Fruit fly (Drosophila melanogaster) whole organism, embryonic: ENCODE measurements around the gene CG31883.
A peak's percentile ranks its signal among the peaks of the same experiment; 100 is the strongest.

ENCODE experiments used
- Atf-2 ChIP-seq: fragments of 200-800 bp; sonication (Bioruptor generic); optimal IDR thresholded peaks from 2 replicates; lab custom pipeline; 2016; ENCODE audit warnings: missing biosample characterization, missing genetic modification characterization
- Blimp-1 ChIP-seq: fragments of 200-800 bp; sonication (Bioruptor generic); optimal IDR thresholded peaks from 3 replicates; lab custom pipeline; 2018; ENCODE audit warnings: missing biosample characterization, missing genetic modification characterization, mild to moderate bottlenecking, moderate library complexity, missing genetic modification reagents
- CG15696 ChIP-seq: fragments of 200-800 bp; sonication (Bioruptor generic); optimal IDR thresholded peaks from 2 replicates; lab custom pipeline; 2019; ENCODE audit warnings: missing biosample characterization, mild to moderate bottlenecking, missing genetic modification characterization, moderate library complexity
- CG16863 ChIP-seq: fragments of 200-800 bp; sonication (Bioruptor generic); optimal IDR thresholded peaks from 3 replicates; lab custom pipeline; 2016; ENCODE audit warnings: missing biosample characterization, missing genetic modification characterization
- CG18764 ChIP-seq: fragments of 200-800 bp; sonication (Bioruptor generic); optimal IDR thresholded peaks from 3 replicates; lab custom pipeline; 2016; ENCODE audit warnings: missing biosample characterization, missing genetic modification characterization
- CG2875 ChIP-seq: fragments of 200-800 bp; sonication (Bioruptor generic); optimal IDR thresholded peaks from 2 replicates; lab custom pipeline; 2017; ENCODE audit warnings: missing biosample characterization, mild to moderate bottlenecking, missing genetic modification characterization, missing genetic modification reagents
- CG3065 ChIP-seq: fragments of 200-800 bp; sonication (Bioruptor generic); optimal IDR thresholded peaks from 2 replicates; lab custom pipeline; 2016; ENCODE audit warnings: missing biosample characterization, missing genetic modification characterization
- CG3407 ChIP-seq: fragments of 200-800 bp; sonication (Bioruptor generic); optimal IDR thresholded peaks from 2 replicates; lab custom pipeline; 2018; ENCODE audit warnings: missing biosample characterization, mild to moderate bottlenecking, missing genetic modification characterization
- CG6254 ChIP-seq: fragments of 200-800 bp; sonication (Bioruptor generic); optimal IDR thresholded peaks from 3 replicates; lab custom pipeline; 2017; ENCODE audit warnings: mild to moderate bottlenecking, missing biosample characterization, missing genetic modification reagents, missing genetic modification characterization
- CG6689 ChIP-seq: fragments of 200-800 bp; sonication (Bioruptor generic); IDR thresholded peaks from 2 replicates; pipeline ENCODE4 v1.3.6; 2022; ENCODE audit warnings: missing biosample characterization, missing genetic modification characterization
- CG6791 ChIP-seq: fragments of 200-800 bp; sonication (Bioruptor generic); IDR thresholded peaks from 3 replicates; pipeline ENCODE4 v1.3.6; 2022; ENCODE audit warnings: missing biosample characterization, missing genetic modification characterization; ENCODE audit not compliant: partially characterized antibody
- CG7372 ChIP-seq: fragments of 200-800 bp; sonication (Bioruptor generic); IDR thresholded peaks from 2 replicates; pipeline ENCODE4 v1.3.6; 2022; ENCODE audit warnings: missing biosample characterization, missing genetic modification characterization
- CG7963 ChIP-seq: fragments of 200-800 bp; sonication (Bioruptor generic); IDR thresholded peaks from 3 replicates; pipeline ENCODE4 v1.3.6; 2022; ENCODE audit warnings: missing biosample characterization, missing genetic modification characterization; ENCODE audit not compliant: partially characterized antibody
- CG8924 ChIP-seq: fragments of 200-800 bp; optimal IDR thresholded peaks from 3 replicates; lab custom pipeline; 2019; ENCODE audit warnings: missing biosample characterization, mild to moderate bottlenecking, missing genetic modification characterization, moderate library complexity
- CG9609 ChIP-seq: fragments of 200-800 bp; sonication (Bioruptor generic); optimal IDR thresholded peaks from 3 replicates; lab custom pipeline; 2016; ENCODE audit warnings: missing biosample characterization, missing genetic modification characterization
- D19A ChIP-seq: fragments of 200-800 bp; optimal IDR thresholded peaks from 3 replicates; lab custom pipeline; 2019; ENCODE audit warnings: missing biosample characterization, mild to moderate bottlenecking, missing genetic modification characterization, moderate library complexity
- Dad ChIP-seq: fragments of 200-800 bp; sonication (Bioruptor generic); optimal IDR thresholded peaks from 3 replicates; lab custom pipeline; 2016; ENCODE audit warnings: missing biosample characterization, missing genetic modification characterization
- Dbx ChIP-seq: fragments of 200-800 bp; sonication (Bioruptor generic); IDR thresholded peaks from 3 replicates; pipeline ENCODE4 v1.3.6; 2022; ENCODE audit warnings: missing biosample characterization, missing genetic modification characterization
- Dp ChIP-seq: fragments of 200-800 bp; sonication (Bioruptor generic); optimal IDR thresholded peaks from 2 replicates; lab custom pipeline; 2018; ENCODE audit warnings: missing biosample characterization, mild to moderate bottlenecking, missing genetic modification characterization, moderate library complexity
- Elba2 ChIP-seq: fragments of 200-800 bp; sonication (Bioruptor generic); optimal IDR thresholded peaks from 3 replicates; lab custom pipeline; 2016; ENCODE audit warnings: missing biosample characterization, missing genetic modification characterization
- Fer2 ChIP-seq: fragments of 200-800 bp; sonication (Bioruptor generic); optimal IDR thresholded peaks from 2 replicates; lab custom pipeline; 2018; ENCODE audit warnings: missing biosample characterization, mild to moderate bottlenecking, missing genetic modification characterization, moderate library complexity
- Mad ChIP-seq: fragments of 200-800 bp; sonication (Bioruptor generic); optimal IDR thresholded peaks from 2 replicates; lab custom pipeline; 2016; ENCODE audit warnings: missing biosample characterization, missing genetic modification characterization
- NK7.1 ChIP-seq: fragments of 200-800 bp; sonication (Bioruptor generic); optimal IDR thresholded peaks from 3 replicates; lab custom pipeline; 2016; ENCODE audit warnings: missing biosample characterization, missing genetic modification characterization
- Rfx ChIP-seq: fragments of 200-800 bp; sonication (Bioruptor generic); IDR thresholded peaks from 2 replicates; pipeline ENCODE4 v1.3.6; 2022; ENCODE audit warnings: missing biosample characterization, missing genetic modification characterization
- Side ChIP-seq: fragments of 200-800 bp; sonication (Bioruptor generic); optimal IDR thresholded peaks from 2 replicates; lab custom pipeline; 2016; ENCODE audit warnings: missing biosample characterization, missing genetic modification characterization
- Sry-δ ChIP-seq: fragments of 200-800 bp; sonication (Bioruptor generic); optimal IDR thresholded peaks from 2 replicates; lab custom pipeline; 2016; ENCODE audit warnings: missing biosample characterization, missing genetic modification characterization
- Xrp1 ChIP-seq: fragments of 200-800 bp; sonication (Bioruptor generic); IDR thresholded peaks from 2 replicates; pipeline ENCODE4 v1.3.6; 2022; ENCODE audit warnings: missing biosample characterization, missing genetic modification characterization
- ap ChIP-seq: fragments of 200-800 bp; sonication (Bioruptor generic); IDR thresholded peaks from 2 replicates; pipeline ENCODE4 v1.3.6; 2022; ENCODE audit warnings: missing biosample characterization, missing genetic modification characterization
- ato ChIP-seq: fragments of 200-800 bp; sonication (Bioruptor generic); IDR thresholded peaks from 2 replicates; pipeline ENCODE4 v1.3.6; 2022; ENCODE audit warnings: missing biosample characterization, missing genetic modification characterization; ENCODE audit not compliant: partially characterized antibody
- bbx ChIP-seq: fragments of 200-800 bp; sonication (Bioruptor generic); IDR thresholded peaks from 2 replicates; pipeline ENCODE4 v1.3.6; 2022; ENCODE audit warnings: missing biosample characterization, missing genetic modification characterization; ENCODE audit not compliant: partially characterized antibody
- bsh ChIP-seq, 2 experiments: fragments of 200-800 bp; sonication (Bioruptor generic); optimal IDR thresholded peaks; 2 replicates each; lab custom pipeline; 2017 to 2018; ENCODE audit warnings: mild to moderate bottlenecking in 2 of 2, missing biosample characterization in 2 of 2, missing genetic modification characterization in 2 of 2, moderate library complexity in 1 of 2
- chif ChIP-seq, 2 experiments: fragments of 200-800 bp; sonication (Bioruptor generic); optimal IDR thresholded peaks; 3 replicates each; lab custom pipeline; 2016; ENCODE audit warnings: missing biosample characterization in 2 of 2, missing genetic modification characterization in 2 of 2
- crol ChIP-seq: fragments of 200-800 bp; sonication (Bioruptor generic); IDR thresholded peaks from 2 replicates; pipeline ENCODE4 v1.3.6; 2022; ENCODE audit warnings: missing biosample characterization, missing genetic modification characterization
- ems ChIP-seq: fragments of 200-800 bp; sonication (Bioruptor generic); optimal IDR thresholded peaks from 3 replicates; lab custom pipeline; 2016; ENCODE audit warnings: missing biosample characterization, missing genetic modification characterization
- fd3F ChIP-seq: fragments of 200-800 bp; sonication (Bioruptor generic); optimal IDR thresholded peaks from 2 replicates; lab custom pipeline; 2018; ENCODE audit warnings: missing biosample characterization, mild to moderate bottlenecking, missing genetic modification characterization, moderate library complexity
- grau ChIP-seq: fragments of 200-800 bp; optimal IDR thresholded peaks from 3 replicates; lab custom pipeline; 2019; ENCODE audit warnings: missing biosample characterization, mild to moderate bottlenecking, missing genetic modification characterization, moderate library complexity
- lab ChIP-seq: fragments of 200-800 bp; sonication (Bioruptor generic); optimal IDR thresholded peaks from 3 replicates; lab custom pipeline; 2017; ENCODE audit warnings: missing biosample characterization, missing genetic modification characterization, mild to moderate bottlenecking, moderate library complexity, missing genetic modification reagents
- lbe ChIP-seq: fragments of 200-800 bp; sonication (Bioruptor generic); optimal IDR thresholded peaks from 2 replicates; lab custom pipeline; 2016; ENCODE audit warnings: missing biosample characterization, mild to moderate bottlenecking, missing genetic modification characterization
- nerfin-1 ChIP-seq: fragments of 200-800 bp; sonication (Bioruptor generic); optimal IDR thresholded peaks from 3 replicates; lab custom pipeline; 2019; ENCODE audit warnings: missing biosample characterization, mild to moderate bottlenecking, missing genetic modification characterization, moderate library complexity
- oc ChIP-seq: fragments of 200-800 bp; sonication (Bioruptor generic); optimal IDR thresholded peaks from 2 replicates; lab custom pipeline; 2018; ENCODE audit warnings: missing biosample characterization, mild to moderate bottlenecking, missing genetic modification characterization, moderate library complexity
- pb ChIP-seq: fragments of 200-800 bp; sonication (Bioruptor generic); optimal IDR thresholded peaks from 3 replicates; lab custom pipeline; 2016; ENCODE audit warnings: missing biosample characterization, missing genetic modification characterization
- pita ChIP-seq: fragments of 200-800 bp; sonication (Bioruptor generic); optimal IDR thresholded peaks from 2 replicates; lab custom pipeline; 2017; ENCODE audit warnings: missing biosample characterization, mild to moderate bottlenecking, missing genetic modification characterization
- pnt ChIP-seq: fragments of 200-800 bp; sonication (Bioruptor generic); optimal IDR thresholded peaks from 3 replicates; lab custom pipeline; 2016; ENCODE audit warnings: missing biosample characterization, missing genetic modification characterization
- sens-2 ChIP-seq: fragments of 200-800 bp; sonication (Bioruptor generic); IDR thresholded peaks from 2 replicates; pipeline ENCODE4 v1.3.6; 2022; ENCODE audit warnings: missing biosample characterization, missing genetic modification characterization
- seq ChIP-seq: fragments of 200-800 bp; sonication (Bioruptor generic); IDR thresholded peaks from 2 replicates; pipeline ENCODE4 v1.3.6; 2022; ENCODE audit warnings: missing biosample characterization, missing genetic modification characterization
- sima ChIP-seq: fragments of 200-800 bp; sonication (Bioruptor generic); optimal IDR thresholded peaks from 2 replicates; lab custom pipeline; 2016; ENCODE audit warnings: missing biosample characterization, missing genetic modification characterization
- sqz ChIP-seq: fragments of 200-800 bp; sonication (Bioruptor generic); optimal IDR thresholded peaks from 3 replicates; lab custom pipeline; 2018; ENCODE audit warnings: missing biosample characterization, mild to moderate bottlenecking, missing genetic modification characterization
- tio ChIP-seq: fragments of 200-800 bp; sonication (Bioruptor generic); optimal IDR thresholded peaks from 2 replicates; lab custom pipeline; 2017; ENCODE audit warnings: missing biosample characterization, missing genetic modification characterization, inconsistent platforms
- zfh2 ChIP-seq: fragments of 200-800 bp; sonication (Bioruptor generic); optimal IDR thresholded peaks from 2 replicates; lab custom pipeline; 2016; ENCODE audit warnings: missing biosample characterization, missing genetic modification characterization

The CG31883 gene

dm6 chr2L:9498185-9498984 is 29.9 kb upstream of the CG31883 start (continued):
- no peak for TF ChIP-seq Dp (GFP tag; lab: Kevin White, UChicago)
- TF ChIP-seq CG6254 = no peak
- peak; percentile 50 for TF ChIP-seq tio (GFP tag; lab: Kevin White, UChicago)
- peak; percentile 58 for TF ChIP-seq Atf-2
- peak; percentile 68 for TF ChIP-seq Xrp1 (GFP tag; lab: Robert Waterston, UW)
- peak; percentile 70 for TF ChIP-seq CG6689 (GFP tag; lab: Robert Waterston, UW)
- no peak for TF ChIP-seq pb (GFP tag; lab: Kevin White, UChicago)
- TF ChIP-seq sqz (GFP tag; lab: Kevin White, UChicago) = peak; percentile 32
- no peak for TF ChIP-seq pita (GFP tag; lab: Kevin White, UChicago)
- no peak for TF ChIP-seq sens-2 (GFP tag; lab: Robert Waterston, UW)
- TF ChIP-seq CG8924 (tag; lab: Kevin White, UChicago) = peak; percentile 44
- TF ChIP-seq sima = no peak
- TF ChIP-seq NK7.1 (GFP tag; lab: Kevin White, UChicago) = peak; percentile 41
- TF ChIP-seq Dbx = peak; percentile 31; the same call in 1 of the 3 replicates
- peak; percentile 59 for TF ChIP-seq grau (tag; lab: Kevin White, UChicago)
- peak in 1 of 2 experiments; percentile 63 for TF ChIP-seq bsh (GFP tag; optimal IDR thresholded peaks at IDR 0.05; lab: Kevin White, UChicago)
- TF ChIP-seq CG3065 (GFP tag; lab: Kevin White, UChicago) = peak; percentile 5
- peak; percentile 38 for TF ChIP-seq fd3F (GFP tag; lab: Kevin White, UChicago)
- TF ChIP-seq CG7963 (GFP tag; lab: Robert Waterston, UW) = no peak
- peak; percentile 53; the same call in 1 of the 2 replicates for TF ChIP-seq ap
- peak; percentile 30 for TF ChIP-seq CG15696 (tag; lab: Kevin White, UChicago)
- peak; percentile 34 for TF ChIP-seq nerfin-1 (tag; lab: Kevin White, UChicago)
- peak; percentile 80 for TF ChIP-seq D19A
- no peak for TF ChIP-seq Mad (GFP tag; lab: Kevin White, UChicago)
- TF ChIP-seq zfh2 (GFP tag; lab: Kevin White, UChicago) = peak; percentile 41
- TF ChIP-seq Sry-δ (GFP tag; lab: Kevin White, UChicago) = peak; percentile 30
- no peak for TF ChIP-seq Fer2
- no peak for TF ChIP-seq CG2875 (GFP tag; lab: Kevin White, UChicago)
- TF ChIP-seq Dad = peak; percentile 38
- TF ChIP-seq CG3407 (GFP tag; lab: Kevin White, UChicago) = no peak
- no peak for TF ChIP-seq ato (GFP tag; lab: Robert Waterston, UW)
- peak; percentile 68 for TF ChIP-seq Blimp-1 (GFP tag; lab: Kevin White, UChicago)
- TF ChIP-seq seq (GFP tag; lab: Robert Waterston, UW) = 0 out of 2 replicates have a peak, but pooled peaks have one; percentile 40
- TF ChIP-seq CG16863 (GFP tag; lab: Kevin White, UChicago) = no peak
- TF ChIP-seq CG7372 (GFP tag; lab: Robert Waterston, UW) = no peak
- peak; percentile 12 for TF ChIP-seq Side (GFP tag; lab: Kevin White, UChicago)
- TF ChIP-seq lab (GFP tag; lab: Kevin White, UChicago) = peak; percentile 71
- TF ChIP-seq bbx (GFP tag; lab: Robert Waterston, UW) = no peak
- TF ChIP-seq pnt = peak; percentile 23
- TF ChIP-seq CG18764 = peak; percentile 27
- peak; percentile 38 for TF ChIP-seq ems (GFP tag; lab: Kevin White, UChicago)
- TF ChIP-seq oc (tag; lab: Kevin White, UChicago) = no peak
- peak; percentile 66 for TF ChIP-seq Rfx (GFP tag; lab: Robert Waterston, UW)
- no peak for TF ChIP-seq crol
- peak; percentile 30 for TF ChIP-seq CG9609
- TF ChIP-seq chif (GFP tag; optimal IDR thresholded peaks at IDR 0.05; lab: Kevin White, UChicago) = peak; percentile 30 to 68
- TF ChIP-seq CG6791 (GFP tag; lab: Robert Waterston, UW) = no peak
- TF ChIP-seq Elba2 = no peak
- no peak for TF ChIP-seq lbe
